Worm (Caenorhabditis elegans) whole organism, L1 larva: ENCODE data around the gene swt-5.

Experiments
- ceh-82 ChIP-seq, 3 experiments: fragments of 150-350 bp in 1 of 3; sonication (generic microtip) in 2 of 3; optimal IDR thresholded peaks; 2 replicates each; lab custom pipeline; 2014 to 2017; ENCODE audit warnings: missing biosample characterization in 3 of 3, missing genetic modification characterization in 3 of 3
- egl-27 ChIP-seq, 2 experiments: fragments of 150-350 bp in 1 of 2; sonication (generic microtip); optimal IDR thresholded peaks; 3 replicates each; lab custom pipeline; 2017 to 2018; ENCODE audit warnings: missing biosample characterization in 2 of 2, missing genetic modification characterization in 2 of 2, missing genetic modification reagents in 2 of 2
- nhr-12 ChIP-seq: sonication (generic microtip); optimal IDR thresholded peaks from 2 replicates; lab custom pipeline; 2017; ENCODE audit warnings: missing biosample characterization, missing genetic modification characterization
- nhr-28 ChIP-seq: fragments of 150-350 bp; optimal IDR thresholded peaks from 2 replicates; lab custom pipeline; 2014; ENCODE audit warnings: missing biosample characterization, missing genetic modification characterization
- nhr-77 ChIP-seq: fragments of 150-350 bp; optimal IDR thresholded peaks from 2 replicates; lab custom pipeline; 2014; ENCODE audit warnings: missing biosample characterization, missing genetic modification characterization
- unc-62 ChIP-seq: fragments of 150-350 bp; optimal IDR thresholded peaks from 2 replicates; lab custom pipeline; 2014; ENCODE audit warnings: missing biosample characterization, missing genetic modification reagents, missing genetic modification characterization
- vab-15 ChIP-seq: sonication (generic microtip); optimal IDR thresholded peaks from 2 replicates; lab custom pipeline; 2017; ENCODE audit warnings: missing genotype, mild to moderate bottlenecking, missing genetic modification characterization, missing compliant biosample characterization

DNA sequence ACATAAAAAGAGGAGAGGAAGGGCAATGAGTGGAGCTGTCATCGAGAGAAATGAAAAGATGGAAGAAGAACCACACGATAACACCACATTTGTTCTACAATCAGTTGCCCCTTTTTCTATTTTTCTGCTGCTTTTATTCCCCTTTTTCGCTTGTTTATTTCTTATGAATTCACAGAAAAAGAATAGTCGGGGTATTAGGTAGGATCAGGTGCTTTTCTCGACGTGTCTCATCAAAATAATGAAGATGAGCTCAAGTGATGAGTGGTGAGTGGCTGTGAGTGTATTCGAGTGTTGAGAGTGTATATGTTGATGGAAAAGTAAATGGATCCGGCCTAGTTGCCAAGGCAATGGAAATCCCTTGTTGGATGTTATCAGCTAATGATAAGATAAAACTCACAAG lies 15.7 kb upstream of the swt-5 start:
- TF ChIP-seq unc-62 (GFP tag; lab: Kevin White, UChicago) = no peak
- no peak for TF ChIP-seq nhr-77 (tag; lab: Kevin White, UChicago)
- TF ChIP-seq egl-27 (tag; optimal IDR thresholded peaks at IDR 0.05; lab: Kevin White, UChicago) = no peak
- no peak for TF ChIP-seq vab-15 (tag; lab: Kevin White, UChicago)
- TF ChIP-seq nhr-12 (tag; lab: Kevin White, UChicago) = no peak
- no peak for TF ChIP-seq nhr-28 (tag; lab: Kevin White, UChicago)
- TF ChIP-seq ceh-82 (tag; optimal IDR thresholded peaks at IDR 0.05; lab: Kevin White, UChicago) = no peak
